Worm (Caenorhabditis elegans): Measurements from ENCODE around the gene Y41G9A.10.

DNA sequence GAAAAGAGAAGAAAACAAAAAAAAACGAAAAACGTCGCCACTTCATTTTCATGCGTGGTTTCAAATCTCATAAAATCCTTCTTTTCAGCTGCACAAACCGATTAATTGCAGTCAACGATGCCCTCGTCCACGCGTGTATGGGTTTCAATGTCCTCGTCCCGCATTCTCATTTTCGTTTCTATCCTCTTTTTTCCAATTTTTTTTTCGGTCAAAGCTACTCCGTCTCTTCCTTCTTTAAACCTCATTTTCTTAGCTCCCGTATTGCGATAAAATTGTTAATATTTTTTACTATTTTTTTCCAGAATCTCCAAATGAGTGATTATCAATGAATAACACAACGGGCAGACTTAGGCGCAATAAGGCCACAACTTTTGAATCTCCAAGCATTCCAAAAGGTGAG, 29.8 kb upstream of the Y41G9A.10 start, which contains the start of gene aakg-3:
- no peak for TF ChIP-seq ama-1 (optimal IDR thresholded peaks at IDR 0.05)
- no peak for TF ChIP-seq aly-2 (tag; optimal IDR thresholded peaks at IDR 0.05)
- no peak for TF ChIP-seq daf-12 (tag; optimal IDR thresholded peaks at IDR 0.05)
- no peak for TF ChIP-seq jun-1 (tag; optimal IDR thresholded peaks at IDR 0.05)
- TF ChIP-seq dpl-1 (GFP tag; optimal IDR thresholded peaks at IDR 0.05): no peak
- TF ChIP-seq unc-62 (GFP tag; optimal IDR thresholded peaks at IDR 0.05 in 1 of 2): no peak
- TF ChIP-seq unc-62 (tag; optimal IDR thresholded peaks at IDR 0.05): no peak

Measured in whole organism, L4 larva.